Worm (Caenorhabditis elegans): ENCODE results near the gene H12I13.6.

DNA sequence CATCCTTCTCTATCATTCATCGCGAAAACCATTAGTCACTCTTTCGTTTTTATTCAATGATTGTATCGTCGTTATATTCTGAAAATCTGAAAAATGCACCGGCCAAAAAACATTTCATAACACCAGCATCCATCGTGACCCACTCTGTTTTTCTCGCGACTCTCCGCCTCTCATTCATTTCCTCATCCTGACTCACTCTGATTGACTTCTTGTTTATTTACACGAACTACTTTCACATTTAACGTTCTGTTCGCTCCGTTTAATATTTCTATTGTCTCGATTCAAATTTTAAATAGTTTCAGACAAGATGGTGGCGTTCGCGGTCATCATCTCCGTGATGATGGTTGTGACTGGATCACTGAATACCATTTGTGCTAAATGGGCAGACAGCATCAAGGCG is 45.8 kb downstream of the H12I13.6 start, which contains the start of gene C29H12.2:
- peak; percentile 29 for TF ChIP-seq pha-4 (tag; optimal IDR thresholded peaks at IDR 0.05)
- TF ChIP-seq lsy-12 (tag; optimal IDR thresholded peaks at IDR 0.05) = no peak
- no peak for TF ChIP-seq ceh-28 (tag; optimal IDR thresholded peaks at IDR 0.05)
- TF ChIP-seq lin-39 (tag; optimal IDR thresholded peaks at IDR 0.05) = no peak
- no peak for TF ChIP-seq ceh-16 (tag; optimal IDR thresholded peaks at IDR 0.05)
- TF ChIP-seq nhr-237 (tag; optimal IDR thresholded peaks at IDR 0.05) = no peak
- TF ChIP-seq nhr-76 (tag; optimal IDR thresholded peaks at IDR 0.05) = no peak
- no peak for TF ChIP-seq aly-2 (tag; optimal IDR thresholded peaks at IDR 0.05)
- no peak for TF ChIP-seq egl-27 (tag; optimal IDR thresholded peaks at IDR 0.05)
- TF ChIP-seq skn-1 (tag; optimal IDR thresholded peaks at IDR 0.05) = no peak
- no peak for TF ChIP-seq fos-1 (tag; optimal IDR thresholded peaks at IDR 0.05)
- no peak for TF ChIP-seq elt-1 (tag; optimal IDR thresholded peaks at IDR 0.05)
